ENCODE assay signal across 1 fruit fly cellular context in genomic region chr3L:8682551-8683375, dm6.
TF ChIP-seq lines count a peak whose summit lies in the region.

No protein-coding gene starts in this region.

TF ChIP-seq in whole organism, embryonic, 481 proteins besides CTCF, POLR2A, EP300 and RAD21 (continued from another document):
- TF ChIP-seq MESR4 (GFP tag; optimal IDR thresholded peaks at IDR 0.05; lab: Kevin White, UChicago) = no peak
- peak; percentile 17 for TF ChIP-seq HmgZ (tag; optimal IDR thresholded peaks at IDR 0.05; lab: Kevin White, UChicago)
- TF ChIP-seq sens (GFP tag; lab: Kevin White, UChicago) = peak; percentile 0
- TF ChIP-seq grn (GFP tag; optimal IDR thresholded peaks at IDR 0.05; lab: Kevin White, UChicago) = peak; percentile 81
- TF ChIP-seq CG7372 (GFP tag; IDR thresholded peaks at IDR 0.05; lab: Robert Waterston, UW) = no peak
- TF ChIP-seq Kr (GFP tag; optimal IDR thresholded peaks at IDR 0.05; lab: Kevin White, UChicago) = no peak
- no peak for TF ChIP-seq crp (GFP tag; optimal IDR thresholded peaks at IDR 0.05; lab: Kevin White, UChicago)
- peak; percentile 1 for TF ChIP-seq CG1647 (GFP tag; optimal IDR thresholded peaks at IDR 0.05; lab: Kevin White, UChicago)
- TF ChIP-seq sug (tag; optimal IDR thresholded peaks at IDR 0.05; lab: Kevin White, UChicago) = peak; percentile 82
- TF ChIP-seq CG6272 (GFP tag; IDR thresholded peaks at IDR 0.05; lab: Robert Waterston, UW) = no peak
- TF ChIP-seq Hr51 (GFP tag; optimal IDR thresholded peaks at IDR 0.05; lab: Kevin White, UChicago) = no peak
- no peak for TF ChIP-seq pfk (GFP tag; optimal IDR thresholded peaks at IDR 0.05; lab: Kevin White, UChicago)
- TF ChIP-seq CG5953 (GFP tag; IDR thresholded peaks at IDR 0.05; lab: Robert Waterston, UW) = no peak
- TF ChIP-seq CG33557 (GFP tag; optimal IDR thresholded peaks at IDR 0.05; lab: Kevin White, UChicago) = no peak
- no peak for TF ChIP-seq p53 (GFP tag; optimal IDR thresholded peaks at IDR 0.05; lab: Kevin White, UChicago)
- no peak for TF ChIP-seq HLH54F (GFP tag; optimal IDR thresholded peaks at IDR 0.05; lab: Kevin White, UChicago)
- TF ChIP-seq CG1792 (GFP tag; optimal IDR thresholded peaks at IDR 0.05; lab: Kevin White, UChicago) = no peak
- no peak for TF ChIP-seq Rx (GFP tag; IDR thresholded peaks at IDR 0.05; lab: Robert Waterston, UW)
- no peak for TF ChIP-seq lilli (GFP tag; optimal IDR thresholded peaks at IDR 0.05; lab: Kevin White, UChicago)
- TF ChIP-seq E2f1 (GFP tag; IDR thresholded peaks at IDR 0.05; lab: Robert Waterston, UW) = peak; percentile 29; the same call in 1 of the 2 replicates
- TF ChIP-seq hkb (optimal IDR thresholded peaks at IDR 0.05; lab: Kevin White, UChicago) = no peak
- TF ChIP-seq hkb (GFP tag; IDR thresholded peaks at IDR 0.05; lab: Robert Waterston, UW) = no peak
- TF ChIP-seq CG1832 (GFP tag; optimal IDR thresholded peaks at IDR 0.05; lab: Kevin White, UChicago) = no peak
- peak; percentile 17 for TF ChIP-seq CG13894 (tag; optimal IDR thresholded peaks at IDR 0.05; lab: Kevin White, UChicago)
- TF ChIP-seq chn (GFP tag; optimal IDR thresholded peaks at IDR 0.05; lab: Kevin White, UChicago) = no peak
- peak; percentile 28 for TF ChIP-seq CG34376 (GFP tag; optimal IDR thresholded peaks at IDR 0.05; lab: Kevin White, UChicago)
- peak; percentile 18; the same call in 1 of the 2 replicates for TF ChIP-seq CG32532 (GFP tag; IDR thresholded peaks at IDR 0.05; lab: Robert Waterston, UW)
- no peak for TF ChIP-seq CG34422 (GFP tag; IDR thresholded peaks at IDR 0.05; lab: Robert Waterston, UW)
- TF ChIP-seq Doc2 (GFP tag; IDR thresholded peaks at IDR 0.05; lab: Robert Waterston, UW) = no peak
- TF ChIP-seq MTF-1 (GFP tag; optimal IDR thresholded peaks at IDR 0.05; lab: Kevin White, UChicago; ENCODE audit: borderline replicate concordance) = no peak
- TF ChIP-seq CG11504 (tag; optimal IDR thresholded peaks at IDR 0.05; lab: Kevin White, UChicago) = peak; percentile 3
- TF ChIP-seq dm (GFP tag; optimal IDR thresholded peaks at IDR 0.05; lab: Kevin White, UChicago) = no peak
- no peak for TF ChIP-seq CG31365 (tag; optimal IDR thresholded peaks at IDR 0.05; lab: Kevin White, UChicago)
- TF ChIP-seq CG8765 (GFP tag; IDR thresholded peaks at IDR 0.05; lab: Robert Waterston, UW) = no peak
- TF ChIP-seq CG11696 (GFP tag; IDR thresholded peaks at IDR 0.05; lab: Robert Waterston, UW) = peak; percentile 42; the same call in 1 of the 2 replicates
- TF ChIP-seq chif (GFP tag; optimal IDR thresholded peaks at IDR 0.05; lab: Kevin White, UChicago) = no peak
- no peak for TF ChIP-seq aop (GFP tag; IDR thresholded peaks at IDR 0.05; lab: Robert Waterston, UW)
- no peak for TF ChIP-seq scrt (GFP tag; optimal IDR thresholded peaks at IDR 0.05; lab: Kevin White, UChicago)
- TF ChIP-seq kni (GFP tag; optimal IDR thresholded peaks at IDR 0.05; lab: Kevin White, UChicago) = no peak
- no peak for TF ChIP-seq BtbVII (GFP tag; optimal IDR thresholded peaks at IDR 0.05; lab: Kevin White, UChicago)
- no peak for TF ChIP-seq CG12391 (tag; optimal IDR thresholded peaks at IDR 0.05; lab: Kevin White, UChicago)
- peak; percentile 80 for TF ChIP-seq CG12769 (tag; optimal IDR thresholded peaks at IDR 0.05; lab: Kevin White, UChicago)
- TF ChIP-seq Xrp1 (GFP tag; IDR thresholded peaks at IDR 0.05; lab: Robert Waterston, UW) = peak; percentile 25; the same call in 1 of the 2 replicates
- 0 out of 3 replicates have a peak, but pooled peaks have one; percentile 16 for TF ChIP-seq CG17361 (GFP tag; IDR thresholded peaks at IDR 0.05; lab: Robert Waterston, UW)
- TF ChIP-seq trh (GFP tag; optimal IDR thresholded peaks at IDR 0.05; lab: Kevin White, UChicago) = no peak
- no peak for TF ChIP-seq Taf1 (GFP tag; IDR thresholded peaks at IDR 0.05; lab: Robert Waterston, UW)
- no peak for TF ChIP-seq CG8924 (tag; optimal IDR thresholded peaks at IDR 0.05; lab: Kevin White, UChicago)
- TF ChIP-seq sim (GFP tag; IDR thresholded peaks at IDR 0.05; lab: Robert Waterston, UW) = no peak
- TF ChIP-seq Pdp1 (GFP tag; optimal IDR thresholded peaks at IDR 0.05; lab: Kevin White, UChicago) = no peak
- TF ChIP-seq CG14441 (GFP tag; IDR thresholded peaks at IDR 0.05; lab: Robert Waterston, UW) = no peak
- TF ChIP-seq CG14710 (tag; optimal IDR thresholded peaks at IDR 0.05; lab: Kevin White, UChicago) = no peak
- TF ChIP-seq dpn (GFP tag; optimal IDR thresholded peaks at IDR 0.05; lab: Kevin White, UChicago) = no peak
- no peak for TF ChIP-seq HmgD (GFP tag; optimal IDR thresholded peaks at IDR 0.05; lab: Kevin White, UChicago)
- TF ChIP-seq CG10543 (GFP tag; optimal IDR thresholded peaks at IDR 0.05; lab: Kevin White, UChicago) = peak; percentile 7
- no peak for TF ChIP-seq fd102C (GFP tag; optimal IDR thresholded peaks at IDR 0.05; lab: Kevin White, UChicago)
- peak; percentile 17; the same call in 1 of the 2 replicates for TF ChIP-seq lmd (GFP tag; IDR thresholded peaks at IDR 0.05; lab: Robert Waterston, UW)
- TF ChIP-seq CG2712 (tag; optimal IDR thresholded peaks at IDR 0.05; lab: Kevin White, UChicago) = peak; percentile 20
- no peak for TF ChIP-seq onecut (GFP tag; IDR thresholded peaks at IDR 0.05; lab: Robert Waterston, UW)
- TF ChIP-seq Side (GFP tag; optimal IDR thresholded peaks at IDR 0.05; lab: Kevin White, UChicago) = no peak
- TF ChIP-seq tgo (GFP tag; IDR thresholded peaks at IDR 0.05; lab: Robert Waterston, UW) = no peak
- no peak for TF ChIP-seq crc (GFP tag; optimal IDR thresholded peaks at IDR 0.05; lab: Kevin White, UChicago)
- no peak for TF ChIP-seq al (GFP tag; IDR thresholded peaks at IDR 0.05; lab: Robert Waterston, UW)
- TF ChIP-seq Stat92E (GFP tag; optimal IDR thresholded peaks at IDR 0.05; lab: Kevin White, UChicago) = no peak
- TF ChIP-seq CG18619 (GFP tag; optimal IDR thresholded peaks at IDR 0.05; lab: Kevin White, UChicago) = no peak
- TF ChIP-seq her (GFP tag; optimal IDR thresholded peaks at IDR 0.05; lab: Kevin White, UChicago) = no peak
- TF ChIP-seq stc (GFP tag; IDR thresholded peaks at IDR 0.05; lab: Robert Waterston, UW) = no peak
- no peak for TF ChIP-seq H15 (GFP tag; IDR thresholded peaks at IDR 0.05; lab: Robert Waterston, UW)
- TF ChIP-seq fd96Cb (tag; optimal IDR thresholded peaks at IDR 0.05; lab: Kevin White, UChicago) = no peak
- no peak for TF ChIP-seq abd-A (tag; optimal IDR thresholded peaks at IDR 0.05; lab: Kevin White, UChicago)
- no peak for TF ChIP-seq CG12104 (GFP tag; optimal IDR thresholded peaks at IDR 0.05; lab: Kevin White, UChicago)
- TF ChIP-seq luna (GFP tag; optimal IDR thresholded peaks at IDR 0.05; lab: Kevin White, UChicago) = no peak
